ENCODE assay signal across 3 worm cellular contexts in genomic region chrIII:8227511-8227910, ce11.
TF ChIP-seq lines count a peak whose summit lies in the region.

TSS of gene fbxl-1 (plus strand) at chrIII:8227830.

TF ChIP-seq in whole organism, L1 larva, 84 proteins besides CTCF, POLR2A, EP300 and RAD21 (continued from another document and continues in another):
- no peak for TF ChIP-seq hlh-17 (GFP tag; optimal IDR thresholded peaks at IDR 0.05; lab: Kevin White, UChicago; ENCODE audit: borderline replicate concordance)
- TF ChIP-seq nhr-77 (tag; optimal IDR thresholded peaks at IDR 0.05; lab: Kevin White, UChicago): peak; percentile 71
- TF ChIP-seq nhr-20 (tag; optimal IDR thresholded peaks at IDR 0.05; lab: Kevin White, UChicago): peak; percentile 88
- TF ChIP-seq blmp-1 (tag; optimal IDR thresholded peaks at IDR 0.05; lab: Kevin White, UChicago): peak; percentile 55
- peak; percentile 75 to 88 for TF ChIP-seq lsy-2 (tag; optimal IDR thresholded peaks at IDR 0.05; lab: Kevin White, UChicago)
- TF ChIP-seq zip-4 (GFP tag; optimal IDR thresholded peaks at IDR 0.05; lab: Kevin White, UChicago): peak; percentile 9
- TF ChIP-seq ceh-90 (tag; optimal IDR thresholded peaks at IDR 0.05; lab: Kevin White, UChicago): no peak
- TF ChIP-seq jun-1 (tag; optimal IDR thresholded peaks at IDR 0.05; lab: Kevin White, UChicago): peak; percentile 47
- peak; percentile 51 for TF ChIP-seq mep-1 (tag; optimal IDR thresholded peaks at IDR 0.05; lab: Kevin White, UChicago)
- peak in 1 of 2 experiments; percentile 93 for TF ChIP-seq mdl-1 (tag; optimal IDR thresholded peaks at IDR 0.05; lab: Kevin White, UChicago)
- TF ChIP-seq pag-3 (tag; optimal IDR thresholded peaks at IDR 0.05; lab: Kevin White, UChicago; ENCODE audit: borderline replicate concordance, insufficient read depth): no peak
- no peak for TF ChIP-seq unc-30 (tag; optimal IDR thresholded peaks at IDR 0.05; lab: Kevin White, UChicago)
- TF ChIP-seq fkh-10 (GFP tag; optimal IDR thresholded peaks at IDR 0.05; lab: Kevin White, UChicago): peak; percentile 21
- peak; percentile 43; the same call in 1 of the 2 replicates for TF ChIP-seq ceh-88 (GFP tag; IDR thresholded peaks at IDR 0.05; lab: Robert Waterston, UW)
- TF ChIP-seq irx-1 (tag; optimal IDR thresholded peaks at IDR 0.05; lab: Kevin White, UChicago): peak; percentile 29
- peak; percentile 65 for TF ChIP-seq lin-13 (GFP tag; optimal IDR thresholded peaks at IDR 0.05; lab: Kevin White, UChicago)
- peak; percentile 71 for TF ChIP-seq nhr-19 (GFP tag; conservative IDR thresholded peaks at IDR 0.05; lab: Robert Waterston, UW)
- peak; percentile 96 for TF ChIP-seq unc-86 (tag; optimal IDR thresholded peaks at IDR 0.05; lab: Kevin White, UChicago)
- TF ChIP-seq C04F5.9 (tag; optimal IDR thresholded peaks at IDR 0.05; lab: Kevin White, UChicago): no peak
- TF ChIP-seq pax-3 (tag; optimal IDR thresholded peaks at IDR 0.05; lab: Kevin White, UChicago): peak; percentile 64
- peak; percentile 32 for TF ChIP-seq nhr-90 (tag; optimal IDR thresholded peaks at IDR 0.05; lab: Kevin White, UChicago; ENCODE audit: poor library complexity)
- TF ChIP-seq dsc-1 (tag; optimal IDR thresholded peaks at IDR 0.05; lab: Kevin White, UChicago): peak; percentile 80
- TF ChIP-seq lir-3 (tag; optimal IDR thresholded peaks at IDR 0.05; lab: Kevin White, UChicago; ENCODE audit: poor library complexity): peak; percentile 56
- peak; percentile 13 for TF ChIP-seq ceh-63 (GFP tag; optimal IDR thresholded peaks at IDR 0.05; lab: Kevin White, UChicago)
- peak; percentile 82 for TF ChIP-seq C16A3.4 (tag; optimal IDR thresholded peaks at IDR 0.05; lab: Kevin White, UChicago)
- TF ChIP-seq fkh-8 (tag; optimal IDR thresholded peaks at IDR 0.05; lab: Kevin White, UChicago): peak; percentile 96
- peak; percentile 73 for TF ChIP-seq sox-4 (tag; optimal IDR thresholded peaks at IDR 0.05; lab: Kevin White, UChicago)
- TF ChIP-seq swsn-7 (tag; optimal IDR thresholded peaks at IDR 0.05; lab: Kevin White, UChicago): peak; percentile 77
- peak; percentile 21 for TF ChIP-seq elt-2 (tag; optimal IDR thresholded peaks at IDR 0.05; lab: Kevin White, UChicago)
- peak; percentile 60 for TF ChIP-seq ztf-4 (tag; optimal IDR thresholded peaks at IDR 0.05; lab: Kevin White, UChicago)
- peak; percentile 73 for TF ChIP-seq xbp-1 (tag; optimal IDR thresholded peaks at IDR 0.05; lab: Kevin White, UChicago)
- peak; percentile 76 for TF ChIP-seq egl-13 (tag; optimal IDR thresholded peaks at IDR 0.05; lab: Kevin White, UChicago)
- TF ChIP-seq tbx-2 (tag; optimal IDR thresholded peaks at IDR 0.05; lab: Kevin White, UChicago): peak; percentile 81
- TF ChIP-seq lin-35 (GFP tag; optimal IDR thresholded peaks at IDR 0.05; lab: Kevin White, UChicago): peak; percentile 63 to 82
- TF ChIP-seq ceh-82 (tag; optimal IDR thresholded peaks at IDR 0.05; lab: Kevin White, UChicago): peak; percentile 25 to 70 (median 47)
- TF ChIP-seq lin-14 (GFP tag; optimal IDR thresholded peaks at IDR 0.05; lab: Kevin White, UChicago): peak; percentile 99
- no peak for TF ChIP-seq nhr-11 (tag; optimal IDR thresholded peaks at IDR 0.05; lab: Kevin White, UChicago)
- TF ChIP-seq efl-1 (optimal IDR thresholded peaks at IDR 0.05; lab: Kevin White, UChicago): peak; percentile 68 to 70
- TF ChIP-seq efl-1 (GFP tag; optimal IDR thresholded peaks at IDR 0.05 in 1 of 2; lab: Kevin White, UChicago): peak; percentile 48 to 97
- no peak for TF ChIP-seq nhr-12 (tag; optimal IDR thresholded peaks at IDR 0.05; lab: Kevin White, UChicago)
- TF ChIP-seq mef-2 (tag; optimal IDR thresholded peaks at IDR 0.05; lab: Kevin White, UChicago): peak; percentile 58
- TF ChIP-seq aly-2 (tag; optimal IDR thresholded peaks at IDR 0.05; lab: Kevin White, UChicago): no peak
- no peak for TF ChIP-seq unc-62 (GFP tag; optimal IDR thresholded peaks at IDR 0.05; lab: Kevin White, UChicago)

TF ChIP-seq in whole organism, L3 larva, 47 proteins besides CTCF, POLR2A, EP300 and RAD21 (continued from another document):
- TF ChIP-seq nhr-77 (tag; optimal IDR thresholded peaks at IDR 0.05; lab: Kevin White, UChicago) (no peak), nhr-25 (tag; optimal IDR thresholded peaks at IDR 0.05; lab: Kevin White, UChicago) (peak; percentile 26), snpc-4 (tag; optimal IDR thresholded peaks at IDR 0.05; lab: Kevin White, UChicago) (peak; percentile 64), ZK546.5 (tag; optimal IDR thresholded peaks at IDR 0.05; lab: Kevin White, UChicago) (no peak), tbx-2 (tag; optimal IDR thresholded peaks at IDR 0.05; lab: Kevin White, UChicago) (peak; percentile 20), unc-39 (tag; optimal IDR thresholded peaks at IDR 0.05; lab: Kevin White, UChicago) (no peak), fkh-2 (tag; optimal IDR thresholded peaks at IDR 0.05; lab: Kevin White, UChicago) (no peak), aly-2 (tag; optimal IDR thresholded peaks at IDR 0.05; lab: Kevin White, UChicago) (no peak), skn-1 (tag; optimal IDR thresholded peaks at IDR 0.05; lab: Kevin White, UChicago) (no peak), nhr-12 (tag; optimal IDR thresholded peaks at IDR 0.05; lab: Kevin White, UChicago) (no peak), nhr-28 (tag; optimal IDR thresholded peaks at IDR 0.05; lab: Kevin White, UChicago) (no peak), nhr-23 (tag; optimal IDR thresholded peaks at IDR 0.05; lab: Kevin White, UChicago) (peak; percentile 52), egl-5 (tag; optimal IDR thresholded peaks at IDR 0.05; lab: Kevin White, UChicago) (peak; percentile 84), fos-1 (tag; optimal IDR thresholded peaks at IDR 0.05; lab: Kevin White, UChicago) (no peak), ceh-82 (tag; optimal IDR thresholded peaks at IDR 0.05; lab: Kevin White, UChicago) (no peak), pha-4 (tag; optimal IDR thresholded peaks at IDR 0.05; lab: Kevin White, UChicago) (peak; percentile 87), egl-27 (tag; optimal IDR thresholded peaks at IDR 0.05; lab: Kevin White, UChicago) (no peak), zag-1 (tag; optimal IDR thresholded peaks at IDR 0.05; lab: Kevin White, UChicago) (no peak), elt-3 (tag; optimal IDR thresholded peaks at IDR 0.05; lab: Kevin White, UChicago) (no peak), jun-1 (tag; optimal IDR thresholded peaks at IDR 0.05; lab: Kevin White, UChicago) (peak; percentile 93), ceh-9 (tag; optimal IDR thresholded peaks at IDR 0.05; lab: Kevin White, UChicago) (no peak), sea-2 (GFP tag; optimal IDR thresholded peaks at IDR 0.05; lab: Kevin White, UChicago) (no peak), ama-1 (optimal IDR thresholded peaks at IDR 0.05; lab: Kevin White, UChicago) (no peak), R02D3.7 (tag; optimal IDR thresholded peaks at IDR 0.05; lab: Kevin White, UChicago) (peak; percentile 33), lsy-12 (tag; optimal IDR thresholded peaks at IDR 0.05; lab: Kevin White, UChicago) (peak; percentile 74), nhr-67 (tag; optimal IDR thresholded peaks at IDR 0.05; lab: Kevin White, UChicago) (no peak), pqm-1 (tag; optimal IDR thresholded peaks at IDR 0.05; lab: Kevin White, UChicago) (peak; percentile 55), lin-15B (tag; optimal IDR thresholded peaks at IDR 0.05; lab: Kevin White, UChicago) (peak; percentile 73)

TF ChIP-seq in whole organism, young adult, 124 proteins besides CTCF, POLR2A, EP300 and RAD21 (continued from another document and continues in another):
- TF ChIP-seq ZK185.1 (tag; optimal IDR thresholded peaks at IDR 0.05; lab: Kevin White, UChicago; ENCODE audit: poor library complexity, severe bottlenecking) (peak; percentile 41), K11D2.4 (GFP tag; IDR thresholded peaks at IDR 0.05; lab: Robert Waterston, UW) (peak; percentile 77; the same call in 1 of the 2 replicates), ceh-79 (tag; optimal IDR thresholded peaks at IDR 0.05; lab: Kevin White, UChicago) (no peak), F22D6.2 (tag; optimal IDR thresholded peaks at IDR 0.05; lab: Kevin White, UChicago) (peak; percentile 29), zfh-2 (GFP tag; conservative IDR thresholded peaks at IDR 0.05; lab: Robert Waterston, UW) (peak; percentile 98), hrde-1 (tag; optimal IDR thresholded peaks at IDR 0.05; lab: Kevin White, UChicago; ENCODE audit: borderline replicate concordance) (no peak), him-1 (tag; optimal IDR thresholded peaks at IDR 0.05; lab: Kevin White, UChicago) (no peak), hlh-26 (GFP tag; conservative IDR thresholded peaks at IDR 0.05; lab: Robert Waterston, UW) (no peak), nhr-80 (tag; optimal IDR thresholded peaks at IDR 0.05; lab: Kevin White, UChicago) (peak; percentile 85), F23B12.7 (tag; optimal IDR thresholded peaks at IDR 0.05; lab: Kevin White, UChicago; ENCODE audit: insufficient read depth) (no peak), tbx-9 (tag; optimal IDR thresholded peaks at IDR 0.05; lab: Kevin White, UChicago; ENCODE audit: borderline replicate concordance) (no peak), unc-62 (GFP tag; optimal IDR thresholded peaks at IDR 0.05; lab: Kevin White, UChicago) (no peak), mcd-1 (GFP tag; IDR thresholded peaks at IDR 0.05; lab: Robert Waterston, UW) (peak; percentile 72), Y95B8A.8 (GFP tag; IDR thresholded peaks at IDR 0.05; lab: Robert Waterston, UW) (no peak), ekl-4 (GFP tag; IDR thresholded peaks at IDR 0.05; lab: Robert Waterston, UW) (peak; percentile 49; the same call in 1 of the 2 replicates), nhr-120 (GFP tag; IDR thresholded peaks at IDR 0.05; lab: Robert Waterston, UW) (no peak), rpc-1 (optimal IDR thresholded peaks at IDR 0.05; lab: Kevin White, UChicago) (no peak), rpc-1 (tag; optimal IDR thresholded peaks at IDR 0.05; lab: Kevin White, UChicago) (no peak), dpl-1 (GFP tag; optimal IDR thresholded peaks at IDR 0.05; lab: Kevin White, UChicago) (no peak), Y53G8AR.9 (GFP tag; conservative IDR thresholded peaks at IDR 0.05; lab: Robert Waterston, UW) (no peak), F52B5.7 (tag; optimal IDR thresholded peaks at IDR 0.05; lab: Kevin White, UChicago) (no peak), B0261.1 (tag; optimal IDR thresholded peaks at IDR 0.05; lab: Kevin White, UChicago) (no peak), dpff-1 (tag; optimal IDR thresholded peaks at IDR 0.05; lab: Kevin White, UChicago) (no peak), attf-5 (GFP tag; optimal IDR thresholded peaks at IDR 0.05; lab: Kevin White, UChicago) (peak; percentile 93), nhr-90 (tag; optimal IDR thresholded peaks at IDR 0.05; lab: Kevin White, UChicago) (peak; percentile 47), ztf-28 (GFP tag; IDR thresholded peaks at IDR 0.05; lab: Robert Waterston, UW) (no peak), madf-8 (GFP tag; conservative IDR thresholded peaks at IDR 0.05; lab: Robert Waterston, UW) (no peak), rcor-1 (GFP tag; IDR thresholded peaks at IDR 0.05; lab: Robert Waterston, UW) (peak; percentile 42; the same call in 1 of the 2 replicates), lin-35 (GFP tag; optimal IDR thresholded peaks at IDR 0.05; lab: Kevin White, UChicago) (no peak), let-607 (tag; optimal IDR thresholded peaks at IDR 0.05; lab: Kevin White, UChicago) (peak in 1 of 2 experiments; percentile 43), madf-6 (GFP tag; IDR thresholded peaks at IDR 0.05; lab: Robert Waterston, UW) (peak; percentile 27; the same call in 1 of the 2 replicates), mes-4 (tag; optimal IDR thresholded peaks at IDR 0.05; lab: Kevin White, UChicago) (no peak), chd-7 (tag; optimal IDR thresholded peaks at IDR 0.05; lab: Kevin White, UChicago) (peak; percentile 79), sdz-38 (tag; optimal IDR thresholded peaks at IDR 0.05; lab: Kevin White, UChicago) (no peak), ceh-58 (GFP tag; IDR thresholded peaks at IDR 0.05; lab: Robert Waterston, UW) (no peak), F57C9.4 (tag; optimal IDR thresholded peaks at IDR 0.05; lab: Kevin White, UChicago) (no peak), cebp-1 (GFP tag; IDR thresholded peaks at IDR 0.05; lab: Robert Waterston, UW) (peak; percentile 57; the same call in 1 of the 2 replicates), cebp-1 (tag; optimal IDR thresholded peaks at IDR 0.05; lab: Kevin White, UChicago) (peak; percentile 92), T26A5.8 (tag; optimal IDR thresholded peaks at IDR 0.05; lab: Kevin White, UChicago) (no peak), pbrm-1 (GFP tag; IDR thresholded peaks at IDR 0.05; lab: Robert Waterston, UW) (peak; percentile 68; the same call in 1 of the 2 replicates), Y79H2A.3 (GFP tag; conservative IDR thresholded peaks at IDR 0.05; lab: Robert Waterston, UW) (no peak), ceh-91 (GFP tag; IDR thresholded peaks at IDR 0.05; lab: Robert Waterston, UW) (0 out of 2 replicates have a peak, but pooled peaks have one; percentile 30), Y53F4B.3 (GFP tag; IDR thresholded peaks at IDR 0.05; lab: Robert Waterston, UW) (no peak), nfya-1 (tag; optimal IDR thresholded peaks at IDR 0.05; lab: Kevin White, UChicago; ENCODE audit: borderline replicate concordance, insufficient read depth) (no peak), ztf-25 (GFP tag; IDR thresholded peaks at IDR 0.05; lab: Robert Waterston, UW) (no peak), lin-26 (GFP tag; IDR thresholded peaks at IDR 0.05; lab: Robert Waterston, UW) (peak; percentile 68; the same call in 1 of the 2 replicates), ztf-22 (GFP tag; optimal IDR thresholded peaks at IDR 0.05; lab: Kevin White, UChicago) (peak; percentile 35), ccch-3 (GFP tag; optimal IDR thresholded peaks at IDR 0.05; lab: Kevin White, UChicago) (no peak), lir-1 (GFP tag; conservative IDR thresholded peaks at IDR 0.05; lab: Robert Waterston, UW) (peak; percentile 82), lin-40 (tag; optimal IDR thresholded peaks at IDR 0.05; lab: Kevin White, UChicago) (peak; percentile 63), sea-2 (GFP tag; IDR thresholded peaks at IDR 0.05; lab: Robert Waterston, UW) (no peak), nhr-27 (tag; optimal IDR thresholded peaks at IDR 0.05; lab: Kevin White, UChicago) (no peak), atf-7 (tag; optimal IDR thresholded peaks at IDR 0.05; lab: Kevin White, UChicago) (peak; percentile 16), madf-10 (tag; optimal IDR thresholded peaks at IDR 0.05; lab: Kevin White, UChicago) (peak; percentile 90), egl-44 (GFP tag; IDR thresholded peaks at IDR 0.05; lab: Robert Waterston, UW) (peak; percentile 58; the same call in 1 of the 2 replicates), hsf-1 (GFP tag; IDR thresholded peaks at IDR 0.05; lab: Robert Waterston, UW) (no peak), F39B2.1 (GFP tag; IDR thresholded peaks at IDR 0.05; lab: Robert Waterston, UW) (no peak), B0035.1 (tag; optimal IDR thresholded peaks at IDR 0.05; lab: Kevin White, UChicago) (no peak), bed-2 (GFP tag; IDR thresholded peaks at IDR 0.05; lab: Robert Waterston, UW) (no peak), nfya-2 (GFP tag; IDR thresholded peaks at IDR 0.05; lab: Robert Waterston, UW) (no peak), fkh-3 (tag; optimal IDR thresholded peaks at IDR 0.05; lab: Kevin White, UChicago) (no peak), snpc-1.1 (tag; optimal IDR thresholded peaks at IDR 0.05; lab: Kevin White, UChicago; ENCODE audit: insufficient read depth) (no peak), F37B4.10 (GFP tag; IDR thresholded peaks at IDR 0.05; lab: Robert Waterston, UW) (no peak), lsy-27 (tag; optimal IDR thresholded peaks at IDR 0.05; lab: Kevin White, UChicago; ENCODE audit: borderline replicate concordance, insufficient read depth) (no peak), tbp1 (GFP tag; optimal IDR thresholded peaks at IDR 0.05; lab: Kevin White, UChicago) (peak; percentile 53), ztf-3 (GFP tag; optimal IDR thresholded peaks at IDR 0.05; lab: Kevin White, UChicago) (no peak), bed-1 (GFP tag; IDR thresholded peaks at IDR 0.05; lab: Robert Waterston, UW) (no peak), mel-28 (tag; optimal IDR thresholded peaks at IDR 0.05; lab: Kevin White, UChicago; ENCODE audit: borderline replicate concordance) (no peak), K12H6.12 (tag; optimal IDR thresholded peaks at IDR 0.05; lab: Kevin White, UChicago) (peak; percentile 86), ztf-26 (tag; optimal IDR thresholded peaks at IDR 0.05; lab: Kevin White, UChicago) (peak; percentile 34)
